Fruit fly (Drosophila melanogaster) whole organism, adult: ENCODE results near the gene CG2794.

Source experiments
- CG11617 ChIP-seq: fragments of 200-800 bp; sonication (Bioruptor generic); optimal IDR thresholded peaks from 2 replicates; lab custom pipeline; 2017; ENCODE audit warnings: mild to moderate bottlenecking, missing biosample characterization, missing genetic modification reagents, missing genetic modification characterization
- CG12768 ChIP-seq: fragments of 200-800 bp; sonication (Bioruptor generic); optimal IDR thresholded peaks from 2 replicates; lab custom pipeline; 2017; ENCODE audit warnings: missing biosample characterization, missing genetic modification characterization, mild to moderate bottlenecking, moderate library complexity, missing genetic modification reagents
- CG14711 ChIP-seq: fragments of 200-800 bp; sonication (Bioruptor generic); optimal IDR thresholded peaks from 2 replicates; lab custom pipeline; 2018; ENCODE audit warnings: missing biosample characterization, mild to moderate bottlenecking, missing genetic modification characterization, moderate library complexity
- CG1620 ChIP-seq: fragments of 200-800 bp; sonication (Bioruptor generic); optimal IDR thresholded peaks from 2 replicates; lab custom pipeline; 2016; ENCODE audit warnings: missing biosample characterization, missing genetic modification characterization
- CG33017 ChIP-seq: fragments of 200-800 bp; sonication (Bioruptor generic); optimal IDR thresholded peaks from 2 replicates; lab custom pipeline; 2018; ENCODE audit warnings: missing biosample characterization, mild to moderate bottlenecking, missing genetic modification characterization, moderate library complexity
- CG5204 ChIP-seq: fragments of 200-800 bp; sonication (Bioruptor generic); optimal IDR thresholded peaks from 2 replicates; lab custom pipeline; 2016; ENCODE audit warnings: missing biosample characterization, missing genetic modification characterization
- CG7045 ChIP-seq: fragments of 200-800 bp; sonication (Bioruptor generic); optimal IDR thresholded peaks from 2 replicates; lab custom pipeline; 2017; ENCODE audit warnings: missing biosample characterization, mild to moderate bottlenecking, missing genetic modification characterization
- CG7101 ChIP-seq: fragments of 200-800 bp; sonication (Bioruptor generic); optimal IDR thresholded peaks from 2 replicates; lab custom pipeline; 2018; ENCODE audit warnings: missing biosample characterization, mild to moderate bottlenecking, missing genetic modification characterization, moderate library complexity
- Clk ChIP-seq: fragments of 200-800 bp; sonication (Bioruptor generic); optimal IDR thresholded peaks from 2 replicates; lab custom pipeline; 2017; ENCODE audit warnings: missing biosample characterization, missing genetic modification characterization
- Crg-1 ChIP-seq: fragments of 200-800 bp; sonication (Bioruptor generic); optimal IDR thresholded peaks from 2 replicates; lab custom pipeline; 2016; ENCODE audit warnings: missing biosample characterization, missing genetic modification characterization
- Hr96 ChIP-seq: fragments of 200-800 bp; sonication (Bioruptor generic); optimal IDR thresholded peaks from 2 replicates; lab custom pipeline; 2016; ENCODE audit warnings: missing biosample characterization, missing genetic modification characterization
- Mnt ChIP-seq: fragments of 200-800 bp; sonication (Bioruptor generic); optimal IDR thresholded peaks from 2 replicates; lab custom pipeline; 2016; ENCODE audit warnings: missing biosample characterization, mild to moderate bottlenecking, missing genetic modification characterization
- bab1 ChIP-seq: fragments of 200-800 bp; sonication (Bioruptor generic); optimal IDR thresholded peaks from 3 replicates; lab custom pipeline; 2019; ENCODE audit warnings: missing biosample characterization, mild to moderate bottlenecking, missing genetic modification characterization, moderate library complexity
- cic ChIP-seq: fragments of 200-800 bp; sonication (Bioruptor generic); optimal IDR thresholded peaks from 2 replicates; lab custom pipeline; 2017; ENCODE audit warnings: missing biosample characterization, mild to moderate bottlenecking, missing genetic modification characterization, moderate library complexity
- cnc ChIP-seq, 2 experiments: fragments of >200 bp; optimal IDR thresholded peaks; 2 replicates each; lab custom pipeline; 2017
- kay ChIP-seq: fragments of 200-800 bp; sonication (Bioruptor generic); peaks from one replicate; lab custom pipeline; 2016; ENCODE audit warnings: missing biosample characterization, missing genetic modification characterization, borderline replicate concordance
- ovo ChIP-seq: fragments of 200-800 bp; sonication (Bioruptor generic); optimal IDR thresholded peaks from 2 replicates; lab custom pipeline; 2016; ENCODE audit warnings: missing biosample characterization, missing genetic modification characterization
- pad ChIP-seq: fragments of 200-800 bp; sonication (Bioruptor generic); optimal IDR thresholded peaks from 3 replicates; lab custom pipeline; 2017; ENCODE audit warnings: missing biosample characterization, missing genetic modification characterization, mild to moderate bottlenecking, moderate library complexity, missing genetic modification reagents
- tj ChIP-seq: fragments of 200-800 bp; sonication (Bioruptor generic); optimal IDR thresholded peaks from 3 replicates; lab custom pipeline; 2017; ENCODE audit warnings: missing biosample characterization, mild to moderate bottlenecking, missing genetic modification characterization, moderate library complexity
- toe ChIP-seq: fragments of 200-800 bp; sonication (Bioruptor generic); optimal IDR thresholded peaks from 2 replicates; lab custom pipeline; 2016; ENCODE audit warnings: missing biosample characterization, missing genetic modification characterization

CG2794 gene

dm6 chr2L:606165-606564 lies 42.2 kb downstream of the CG2794 start:
- no peak for TF ChIP-seq CG5204 (GFP tag; lab: Kevin White, UChicago)
- TF ChIP-seq Crg-1 (GFP tag; lab: Kevin White, UChicago): no peak
- no peak for TF ChIP-seq CG7101 (tag; lab: Kevin White, UChicago)
- TF ChIP-seq cnc (optimal IDR thresholded peaks at IDR 0.05; lab: Kevin White, UChicago): no peak
- no peak for TF ChIP-seq kay (GFP tag; lab: Kevin White, UChicago)
- TF ChIP-seq CG14711 (tag; lab: Kevin White, UChicago): no peak
- TF ChIP-seq CG7045 (GFP tag; lab: Kevin White, UChicago): no peak

- no peak for TF ChIP-seq Mnt (GFP tag; lab: Kevin White, UChicago)
- TF ChIP-seq pad: no peak
- no peak for TF ChIP-seq cic (GFP tag; lab: Kevin White, UChicago)
- TF ChIP-seq cnc (optimal IDR thresholded peaks at IDR 0.05; lab: Kevin White, UChicago): no peak
- TF ChIP-seq toe (GFP tag; lab: Kevin White, UChicago): no peak
- TF ChIP-seq CG1620: no peak
- TF ChIP-seq ovo (GFP tag; lab: Kevin White, UChicago): no peak
- TF ChIP-seq tj: no peak
- no peak for TF ChIP-seq CG5204 (GFP tag; lab: Kevin White, UChicago)
- no peak for TF ChIP-seq Clk (GFP tag; lab: Kevin White, UChicago)
- TF ChIP-seq bab1: no peak
- TF ChIP-seq Hr96 (GFP tag; lab: Kevin White, UChicago): no peak
- no peak for TF ChIP-seq CG11617 (GFP tag; lab: Kevin White, UChicago)
- TF ChIP-seq CG7045 (GFP tag; lab: Kevin White, UChicago): no peak
- TF ChIP-seq Crg-1 (GFP tag; lab: Kevin White, UChicago): no peak
- no peak for TF ChIP-seq CG7101 (tag; lab: Kevin White, UChicago)
- no peak for TF ChIP-seq CG14711 (tag; lab: Kevin White, UChicago)
- TF ChIP-seq CG12768 (GFP tag; lab: Kevin White, UChicago): no peak
Measured at dm6 chr2L:606952-607351, 43.0 kb downstream of the CG2794 start.

DNA sequence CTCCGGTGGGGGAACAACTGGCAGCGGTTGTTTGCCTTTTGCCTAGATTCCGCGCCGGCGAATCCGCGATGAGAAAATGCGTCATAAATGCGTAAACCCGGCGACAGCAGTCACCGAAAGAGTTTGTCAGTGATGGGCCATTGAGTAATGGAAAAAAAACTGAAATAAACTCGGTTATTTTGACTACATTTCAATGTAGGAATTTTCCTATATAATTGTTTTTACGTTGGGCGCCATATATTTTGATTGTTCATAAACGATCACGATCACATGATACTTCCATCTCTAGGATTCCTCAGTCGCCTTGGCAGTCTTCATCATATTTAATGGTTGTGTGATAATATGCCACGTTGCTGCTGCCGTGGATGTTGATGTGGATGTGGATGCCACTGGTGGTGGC lies 44.2 kb downstream of the CG2794 start:
- TF ChIP-seq Mnt (GFP tag; lab: Kevin White, UChicago) (no peak), CG7101 (tag; lab: Kevin White, UChicago) (no peak), CG33017 (tag; lab: Kevin White, UChicago) (no peak), ovo (GFP tag; lab: Kevin White, UChicago) (no peak), pad (no peak), Clk (GFP tag; lab: Kevin White, UChicago) (no peak), cic (GFP tag; lab: Kevin White, UChicago) (no peak), Crg-1 (GFP tag; lab: Kevin White, UChicago) (no peak), bab1 (no peak), toe (GFP tag; lab: Kevin White, UChicago) (no peak), Hr96 (GFP tag; lab: Kevin White, UChicago) (no peak), cnc (optimal IDR thresholded peaks at IDR 0.05; lab: Kevin White, UChicago) (no peak), CG1620 (no peak), CG12768 (GFP tag; lab: Kevin White, UChicago) (no peak), CG14711 (tag; lab: Kevin White, UChicago) (no peak), tj (no peak), CG11617 (GFP tag; lab: Kevin White, UChicago) (no peak), CG5204 (GFP tag; lab: Kevin White, UChicago) (no peak)

dm6 chr2L:609497-609896 lies 45.5 kb downstream of the CG2794 start:
- TF ChIP-seq bab1 (no peak), toe (GFP tag; lab: Kevin White, UChicago) (no peak), cnc (optimal IDR thresholded peaks at IDR 0.05; lab: Kevin White, UChicago) (no peak), Mnt (GFP tag; lab: Kevin White, UChicago) (no peak), CG11617 (GFP tag; lab: Kevin White, UChicago) (no peak), kay (GFP tag; lab: Kevin White, UChicago) (no peak), ovo (GFP tag; lab: Kevin White, UChicago) (no peak)

- TF ChIP-seq CG11617 (GFP tag; lab: Kevin White, UChicago) (no peak), tj (no peak), toe (GFP tag; lab: Kevin White, UChicago) (no peak), CG5204 (GFP tag; lab: Kevin White, UChicago) (no peak), bab1 (no peak), Clk (GFP tag; lab: Kevin White, UChicago) (no peak), Hr96 (GFP tag; lab: Kevin White, UChicago) (no peak), CG1620 (no peak), CG7045 (GFP tag; lab: Kevin White, UChicago) (no peak), pad (no peak), CG7101 (tag; lab: Kevin White, UChicago) (no peak), CG33017 (tag; lab: Kevin White, UChicago) (no peak), ovo (GFP tag; lab: Kevin White, UChicago) (no peak), cic (GFP tag; lab: Kevin White, UChicago) (no peak), CG14711 (tag; lab: Kevin White, UChicago) (no peak), Mnt (GFP tag; lab: Kevin White, UChicago) (no peak), CG12768 (GFP tag; lab: Kevin White, UChicago) (no peak), kay (GFP tag; lab: Kevin White, UChicago) (no peak), cnc (optimal IDR thresholded peaks at IDR 0.05; lab: Kevin White, UChicago) (no peak)
Measured at dm6 chr2L:612778-613177, 48.8 kb downstream of the CG2794 start.

- no peak for TF ChIP-seq kay (GFP tag; lab: Kevin White, UChicago)
- no peak for TF ChIP-seq CG1620
- no peak for TF ChIP-seq CG7101 (tag; lab: Kevin White, UChicago)
- no peak for TF ChIP-seq CG33017 (tag; lab: Kevin White, UChicago)
- no peak for TF ChIP-seq ovo (GFP tag; lab: Kevin White, UChicago)
- no peak for TF ChIP-seq pad
- no peak for TF ChIP-seq bab1
- no peak for TF ChIP-seq toe (GFP tag; lab: Kevin White, UChicago)
- TF ChIP-seq Clk (GFP tag; lab: Kevin White, UChicago): no peak
- TF ChIP-seq Mnt (GFP tag; lab: Kevin White, UChicago): no peak
- no peak for TF ChIP-seq CG5204 (GFP tag; lab: Kevin White, UChicago)
- TF ChIP-seq CG14711 (tag; lab: Kevin White, UChicago): no peak
- no peak for TF ChIP-seq tj
- TF ChIP-seq CG7045 (GFP tag; lab: Kevin White, UChicago): no peak
- no peak for TF ChIP-seq cic (GFP tag; lab: Kevin White, UChicago)
- no peak for TF ChIP-seq cnc (optimal IDR thresholded peaks at IDR 0.05; lab: Kevin White, UChicago)
- no peak for TF ChIP-seq CG12768 (GFP tag; lab: Kevin White, UChicago)
- TF ChIP-seq Hr96 (GFP tag; lab: Kevin White, UChicago): no peak
- no peak for TF ChIP-seq CG11617 (GFP tag; lab: Kevin White, UChicago)
Measured at dm6 chr2L:615023-615422, 51.1 kb downstream of the CG2794 start.
